Worm (Caenorhabditis elegans) whole organism, young adult: ENCODE measurements around the gene Y66D12A.7.

Experiments
- B0019.2 ChIP-seq: fragments of 200-800 bp; sonication (Bioruptor generic); conservative IDR thresholded peaks from 2 replicates; pipeline ENCODE4 v1.3.6; 2022; ENCODE audit warnings: missing genetic modification reagents, missing genetic modification characterization, missing compliant biosample characterization
- C06A6.2 ChIP-seq: fragments of 200-800 bp; sonication (Bioruptor generic); conservative IDR thresholded peaks from 2 replicates; pipeline ENCODE4 v1.3.6; 2022; ENCODE audit warnings: missing genetic modification characterization, missing compliant biosample characterization
- C17E4.6 ChIP-seq: fragments of 200-800 bp; sonication (Bioruptor generic); IDR thresholded peaks from 2 replicates; pipeline ENCODE4 v1.3.6; 2022; ENCODE audit warnings: missing genetic modification reagents, missing genetic modification characterization, missing compliant biosample characterization
- D2030.7 ChIP-seq: fragments of 200-800 bp; sonication (Bioruptor generic); IDR thresholded peaks from 2 replicates; pipeline ENCODE4 v1.3.6; 2022; ENCODE audit warnings: missing genetic modification reagents, missing genetic modification characterization, missing compliant biosample characterization
- F33H1.4 ChIP-seq: fragments of 200-800 bp; sonication (Bioruptor generic); IDR thresholded peaks from 2 replicates; pipeline ENCODE4 v1.3.6; 2022; ENCODE audit warnings: missing genetic modification reagents, missing genetic modification characterization, missing compliant biosample characterization
- F57A8.1 ChIP-seq: fragments of 200-800 bp; sonication (Bioruptor generic); optimal IDR thresholded peaks from 2 replicates; lab custom pipeline; 2018; ENCODE audit warnings: mild to moderate bottlenecking, missing genetic modification characterization, moderate library complexity, missing compliant biosample characterization
- Y53G8AR.9 ChIP-seq: fragments of 200-800 bp; sonication (Bioruptor generic); conservative IDR thresholded peaks from 2 replicates; pipeline ENCODE4 v1.3.6; 2022; ENCODE audit warnings: missing genetic modification reagents, missing genetic modification characterization, missing compliant biosample characterization
- ama-1 ChIP-seq, 3 experiments: fragments of 150-350 bp in 1 of 3; sonication (generic microtip) in 2 of 3; optimal IDR thresholded peaks; 2 replicates each; lab custom pipeline; 2014 to 2018; ENCODE audit warnings: missing biosample characterization in 2 of 3, missing genetic modification characterization in 2 of 3, missing genetic modification reagents in 2 of 3
- attf-3 ChIP-seq: fragments of 200-800 bp; sonication (Bioruptor generic); conservative IDR thresholded peaks from 2 replicates; pipeline ENCODE4 v1.3.6; 2022; ENCODE audit warnings: missing genetic modification reagents, missing genetic modification characterization, missing compliant biosample characterization
- attf-5 ChIP-seq: fragments of 200-800 bp; sonication (Bioruptor generic); optimal IDR thresholded peaks from 2 replicates; lab custom pipeline; 2018; ENCODE audit warnings: mild to moderate bottlenecking, missing genetic modification characterization, missing compliant biosample characterization
- attf-6 ChIP-seq: fragments of 200-800 bp; sonication (Bioruptor generic); IDR thresholded peaks from 2 replicates; pipeline ENCODE4 v1.3.6; 2022; ENCODE audit warnings: missing genetic modification reagents, missing genetic modification characterization, missing compliant biosample characterization
- bed-1 ChIP-seq: fragments of 200-800 bp; sonication (Bioruptor generic); IDR thresholded peaks from 2 replicates; pipeline ENCODE4 v1.3.6; 2022; ENCODE audit warnings: missing genetic modification reagents, missing genetic modification characterization, missing compliant biosample characterization
- bed-2 ChIP-seq: fragments of 200-800 bp; sonication (Bioruptor generic); IDR thresholded peaks from 2 replicates; pipeline ENCODE4 v1.3.6; 2022; ENCODE audit warnings: missing genetic modification reagents, missing genetic modification characterization, missing compliant biosample characterization
- cebp-2 ChIP-seq: fragments of 200-800 bp; sonication (Bioruptor generic); IDR thresholded peaks from 2 replicates; pipeline ENCODE4 v1.3.6; 2022; ENCODE audit warnings: missing genetic modification characterization, missing compliant biosample characterization
- dpff-1 ChIP-seq: sonication (generic microtip); optimal IDR thresholded peaks from 2 replicates; lab custom pipeline; 2017; ENCODE audit warnings: mild to moderate bottlenecking, missing genetic modification characterization, missing compliant biosample characterization
- egl-18 ChIP-seq: fragments of 200-800 bp; sonication (Bioruptor generic); IDR thresholded peaks from 2 replicates; pipeline ENCODE4 v1.3.6; 2022; ENCODE audit warnings: missing genetic modification reagents, missing genetic modification characterization, missing compliant biosample characterization
- egl-44 ChIP-seq: fragments of 200-800 bp; sonication (Bioruptor generic); IDR thresholded peaks from 2 replicates; pipeline ENCODE4 v1.3.6; 2022; ENCODE audit warnings: missing genetic modification reagents, missing genetic modification characterization, missing compliant biosample characterization
- ekl-4 ChIP-seq: fragments of 200-800 bp; sonication (Bioruptor generic); IDR thresholded peaks from 2 replicates; pipeline ENCODE4 v1.3.6; 2022; ENCODE audit warnings: missing genetic modification reagents, missing genetic modification characterization, missing compliant biosample characterization
- him-1 ChIP-seq: sonication (generic microtip); optimal IDR thresholded peaks from 2 replicates; lab custom pipeline; 2016; ENCODE audit warnings: missing genotype, missing genetic modification reagents, missing genetic modification characterization, missing compliant biosample characterization
- hlh-12 ChIP-seq: sonication (generic microtip); optimal IDR thresholded peaks from 2 replicates; lab custom pipeline; 2016; ENCODE audit warnings: missing genetic modification characterization, missing compliant biosample characterization
- hsf-1 ChIP-seq: fragments of 200-800 bp; sonication (Bioruptor generic); IDR thresholded peaks from 2 replicates; pipeline ENCODE4 v1.3.6; 2022; ENCODE audit warnings: missing genetic modification reagents, missing genetic modification characterization, missing compliant biosample characterization
- lag-1 ChIP-seq: fragments of 200-800 bp; sonication (Bioruptor generic); IDR thresholded peaks from 2 replicates; pipeline ENCODE4 v1.3.6; 2022; ENCODE audit warnings: missing genetic modification reagents, missing genetic modification characterization, missing compliant biosample characterization
- let-607 ChIP-seq, 2 experiments: fragments of 200-800 bp in 1 of 2; sonication (Bioruptor generic) in 1 of 2; sonication (generic microtip) in 1 of 2; optimal IDR thresholded peaks; 2 replicates each; lab custom pipeline; 2016 to 2018; ENCODE audit warnings: mild to moderate bottlenecking in 2 of 2, missing compliant biosample characterization in 2 of 2, missing genetic modification characterization in 2 of 2, moderate library complexity in 2 of 2, missing genotype in 1 of 2
- lsl-1 ChIP-seq: fragments of 200-800 bp; sonication (Bioruptor generic); optimal IDR thresholded peaks from 2 replicates; lab custom pipeline; 2018; ENCODE audit warnings: mild to moderate bottlenecking, missing genetic modification characterization, moderate library complexity, missing compliant biosample characterization
- madf-10 ChIP-seq: sonication (generic microtip); optimal IDR thresholded peaks from 2 replicates; lab custom pipeline; 2016; ENCODE audit warnings: mild to moderate bottlenecking, missing genetic modification characterization, missing compliant biosample characterization
- madf-3 ChIP-seq: fragments of 200-800 bp; sonication (Bioruptor generic); IDR thresholded peaks from 2 replicates; pipeline ENCODE4 v1.3.6; 2022; ENCODE audit warnings: missing genetic modification reagents, missing genetic modification characterization, missing compliant biosample characterization
- nhr-80 ChIP-seq: sonication (generic microtip); optimal IDR thresholded peaks from 2 replicates; lab custom pipeline; 2016; ENCODE audit warnings: missing genetic modification characterization, missing compliant biosample characterization
- rpc-1 ChIP-seq, 2 experiments: fragments of 150-350 bp in 1 of 2; sonication (generic microtip) in 1 of 2; optimal IDR thresholded peaks; 2 replicates each; lab custom pipeline; 2014 to 2018; ENCODE audit warnings: missing biosample characterization in 1 of 2, missing genetic modification characterization in 1 of 2, missing genetic modification reagents in 1 of 2, missing genotype in 1 of 2
- snpc-4 ChIP-seq, 5 experiments: fragments of 150-350 bp in 1 of 5; sonication (generic microtip) in 4 of 5; optimal IDR thresholded peaks; 2 replicates each; lab custom pipeline; 2014 to 2018; ENCODE audit warnings: missing genetic modification characterization in 5 of 5, missing biosample characterization in 3 of 5, antibody characterized with exemption in 2 of 5, mild to moderate bottlenecking in 2 of 5, missing compliant biosample characterization in 2 of 5, missing genotype in 2 of 5, moderate library complexity in 2 of 5, missing genetic modification reagents in 1 of 5
- tbp1 ChIP-seq: fragments of 200-800 bp; sonication (Bioruptor generic); optimal IDR thresholded peaks from 2 replicates; lab custom pipeline; 2018; ENCODE audit warnings: mild to moderate bottlenecking, missing genetic modification characterization, missing compliant biosample characterization
- unc-130 ChIP-seq: sonication (generic microtip); optimal IDR thresholded peaks from 2 replicates; lab custom pipeline; 2016; ENCODE audit warnings: missing genetic modification reagents, missing genetic modification characterization, missing compliant biosample characterization
- unc-62 ChIP-seq: fragments of 150-350 bp; optimal IDR thresholded peaks from 2 replicates; lab custom pipeline; 2014; ENCODE audit warnings: missing biosample characterization, missing genetic modification reagents, missing genetic modification characterization
- ztf-28 ChIP-seq: fragments of 200-800 bp; sonication (Bioruptor generic); IDR thresholded peaks from 2 replicates; pipeline ENCODE4 v1.3.6; 2022; ENCODE audit warnings: missing genetic modification reagents, missing genetic modification characterization, missing compliant biosample characterization

The Y66D12A.7 gene

ce11 chrIII:11624838-11625292, 44.6 kb upstream of the Y66D12A.7 start, which contains the start of gene gly-8:
Gene gly-8, plus strand, starts transcription at chrIII:11625242.
- TF ChIP-seq let-607 (tag; optimal IDR thresholded peaks at IDR 0.05; lab: Kevin White, UChicago) = no peak
- TF ChIP-seq C06A6.2 (GFP tag; lab: Robert Waterston, UW) = no peak
- no peak for TF ChIP-seq attf-5 (GFP tag; lab: Kevin White, UChicago)
- TF ChIP-seq him-1 = no peak
- no peak for TF ChIP-seq C17E4.6 (GFP tag; lab: Robert Waterston, UW)
- TF ChIP-seq F57A8.1 (GFP tag; lab: Kevin White, UChicago) = no peak
- TF ChIP-seq egl-44 = no peak
- TF ChIP-seq cebp-2 (GFP tag; lab: Robert Waterston, UW) = no peak
- TF ChIP-seq ekl-4 (GFP tag; lab: Robert Waterston, UW) = no peak
- TF ChIP-seq lsl-1 (GFP tag; lab: Kevin White, UChicago) = no peak
- TF ChIP-seq dpff-1 (tag; lab: Kevin White, UChicago) = no peak
- no peak for TF ChIP-seq attf-6 (GFP tag; lab: Robert Waterston, UW)
- TF ChIP-seq hlh-12 (tag; lab: Kevin White, UChicago) = no peak
- TF ChIP-seq, all 124 proteins: peak for 0

- no peak for TF ChIP-seq madf-3
- TF ChIP-seq egl-18 = no peak
- no peak for TF ChIP-seq egl-44
- TF ChIP-seq madf-10 (tag; lab: Kevin White, UChicago) = no peak
- TF ChIP-seq tbp1 (GFP tag; lab: Kevin White, UChicago) = no peak
- no peak for TF ChIP-seq hlh-12 (tag; lab: Kevin White, UChicago)
- TF ChIP-seq bed-1 (GFP tag; lab: Robert Waterston, UW) = no peak
- no peak for TF ChIP-seq B0019.2 (GFP tag; lab: Robert Waterston, UW)
- TF ChIP-seq, all 124 proteins: peak for 0
These were observed 36.2 kb upstream of the Y66D12A.7 start, which contains the start of gene ceh-91 for ce11 chrIII:11616446-11616845. Gene ceh-91, plus strand, starts transcription at chrIII:11616746.

ce11 chrIII:11615802-11616201, 35.5 kb upstream of the Y66D12A.7 start:
- TF ChIP-seq F33H1.4 (GFP tag; lab: Robert Waterston, UW) = peak; percentile 17; the same call in 1 of the 2 replicates
- TF ChIP-seq unc-62 (GFP tag; lab: Kevin White, UChicago) = no peak
- no peak for TF ChIP-seq snpc-4 (GFP tag; optimal IDR thresholded peaks at IDR 0.05; lab: Kevin White, UChicago)
- no peak for TF ChIP-seq snpc-4 (tag; optimal IDR thresholded peaks at IDR 0.05; lab: Kevin White, UChicago)
- TF ChIP-seq rpc-1 (optimal IDR thresholded peaks at IDR 0.05; lab: Kevin White, UChicago) = no peak
- no peak for TF ChIP-seq rpc-1 (tag; optimal IDR thresholded peaks at IDR 0.05; lab: Kevin White, UChicago)
- TF ChIP-seq attf-3 (GFP tag; lab: Robert Waterston, UW) = peak; percentile 66
- peak; percentile 14 for TF ChIP-seq lsl-1 (GFP tag; lab: Kevin White, UChicago)

- no peak for TF ChIP-seq ama-1 (optimal IDR thresholded peaks at IDR 0.05; lab: Kevin White, UChicago)
- TF ChIP-seq ama-1 (GFP tag; optimal IDR thresholded peaks at IDR 0.05; lab: Kevin White, UChicago) = no peak
- TF ChIP-seq hsf-1 (GFP tag; lab: Robert Waterston, UW) = no peak
- no peak for TF ChIP-seq hlh-12 (tag; lab: Kevin White, UChicago)
These were observed 34.6 kb upstream of the Y66D12A.7 start for ce11 chrIII:11614874-11615273.

ce11 chrIII:11612371-11612770, 32.1 kb upstream of the Y66D12A.7 start, which contains the start of the genes Y66A7A.9 and Y66A7A.4:
Gene Y66A7A.9, minus strand, starts transcription at chrIII:11612471.
Gene Y66A7A.4, plus strand, starts transcription at chrIII:11612607.
- TF ChIP-seq D2030.7 (GFP tag; lab: Robert Waterston, UW) (no peak), Y53G8AR.9 (GFP tag; lab: Robert Waterston, UW) (no peak), ztf-28 (no peak), unc-130 (no peak), lag-1 (GFP tag; lab: Robert Waterston, UW) (no peak), nhr-80 (tag; lab: Kevin White, UChicago) (no peak), bed-2 (no peak), cebp-2 (GFP tag; lab: Robert Waterston, UW) (no peak), B0019.2 (GFP tag; lab: Robert Waterston, UW) (no peak)
